Worm (Caenorhabditis elegans) whole organism, L4 larva: ENCODE data around the gene F59B2.13.

Experiments
- D1046.2 ChIP-seq: fragments of 200-800 bp; sonication (Bioruptor generic); IDR thresholded peaks from 2 replicates; pipeline ENCODE4 v1.3.6; 2022; ENCODE audit warnings: missing genetic modification characterization, missing compliant biosample characterization
- F10B5.3 ChIP-seq: sonication (generic microtip); optimal IDR thresholded peaks from 2 replicates; lab custom pipeline; 2016; ENCODE audit warnings: mild to moderate bottlenecking, missing genetic modification characterization, missing compliant biosample characterization
- F26F4.8 ChIP-seq: fragments of 200-800 bp; sonication (Bioruptor generic); conservative IDR thresholded peaks from 2 replicates; pipeline ENCODE4 v1.3.6; 2022; ENCODE audit warnings: missing genetic modification characterization, missing compliant biosample characterization
- F37D6.2 ChIP-seq: sonication (generic microtip); optimal IDR thresholded peaks from 2 replicates; lab custom pipeline; 2016; ENCODE audit warnings: mild to moderate bottlenecking, missing genetic modification characterization, missing compliant biosample characterization
- F49E8.2 ChIP-seq: sonication (generic microtip); optimal IDR thresholded peaks from 2 replicates; lab custom pipeline; 2016; ENCODE audit warnings: missing compliant biosample characterization, mild to moderate bottlenecking, missing genetic modification characterization, borderline replicate concordance
- R02D3.7 ChIP-seq: fragments of 150-350 bp; sonication (generic microtip); optimal IDR thresholded peaks from 3 replicates; lab custom pipeline; 2014; ENCODE audit warnings: missing biosample characterization, missing genetic modification characterization
- T26A8.4 ChIP-seq: fragments of 200-800 bp; sonication (Bioruptor generic); IDR thresholded peaks from 2 replicates; pipeline ENCODE4 v1.3.6; 2022; ENCODE audit warnings: missing genetic modification characterization, missing compliant biosample characterization
- Y105C5A.15 ChIP-seq: fragments of 200-800 bp; sonication (Bioruptor generic); IDR thresholded peaks from 2 replicates; pipeline ENCODE4 v1.3.6; 2022; ENCODE audit warnings: missing genetic modification characterization, missing compliant biosample characterization
- Y75B8A.6 ChIP-seq: fragments of 200-800 bp; sonication (Bioruptor generic); IDR thresholded peaks from 2 replicates; pipeline ENCODE4 v1.3.6; 2022; ENCODE audit warnings: missing genetic modification reagents, missing genetic modification characterization, missing compliant biosample characterization
- aha-1 ChIP-seq: fragments of 150-350 bp; peaks from one replicate; lab custom pipeline; 2014; ENCODE audit warnings: missing biosample characterization, missing genetic modification characterization
- ama-1 ChIP-seq: fragments of 150-350 bp; optimal IDR thresholded peaks from 2 replicates; lab custom pipeline; 2014; ENCODE audit warnings: inconsistent platforms, mixed read lengths
- ceh-82 ChIP-seq: sonication (generic microtip); optimal IDR thresholded peaks from 2 replicates; lab custom pipeline; 2017; ENCODE audit warnings: missing biosample characterization, missing genetic modification characterization
- cey-2 ChIP-seq: sonication (generic microtip); optimal IDR thresholded peaks from 3 replicates; lab custom pipeline; 2017; ENCODE audit warnings: missing genetic modification characterization, mild to moderate bottlenecking, missing compliant biosample characterization, antibody characterized with exemption, borderline replicate concordance; ENCODE audit not compliant: insufficient read depth
- daf-19 ChIP-seq: fragments of 200-800 bp; sonication (Bioruptor generic); conservative IDR thresholded peaks from 2 replicates; pipeline ENCODE4 v1.3.6; 2022; ENCODE audit warnings: missing genetic modification characterization, missing compliant biosample characterization
- dmd-8 ChIP-seq: fragments of 200-800 bp; sonication (Bioruptor generic); IDR thresholded peaks from 2 replicates; pipeline ENCODE4 v1.3.6; 2022; ENCODE audit warnings: missing genetic modification characterization, missing compliant biosample characterization
- dmd-9 ChIP-seq: fragments of 200-800 bp; sonication (Bioruptor generic); IDR thresholded peaks from 2 replicates; pipeline ENCODE4 v1.3.6; 2022; ENCODE audit warnings: missing genetic modification reagents, missing genetic modification characterization, missing compliant biosample characterization
- dve-1 ChIP-seq: sonication (generic microtip); optimal IDR thresholded peaks from 2 replicates; lab custom pipeline; 2017; ENCODE audit warnings: antibody characterized with exemption, mild to moderate bottlenecking, missing genetic modification characterization, missing compliant biosample characterization; ENCODE audit not compliant: insufficient read depth
- fkh-10 ChIP-seq: fragments of 150-350 bp; optimal IDR thresholded peaks from 2 replicates; lab custom pipeline; 2014; ENCODE audit warnings: missing biosample characterization, missing genetic modification reagents, missing genetic modification characterization
- fos-1 ChIP-seq: fragments of 150-350 bp; optimal IDR thresholded peaks from 2 replicates; lab custom pipeline; 2014; ENCODE audit warnings: missing biosample characterization, missing genetic modification characterization
- hif-1 ChIP-seq, 2 experiments: sonication (generic microtip); optimal IDR thresholded peaks; 2 replicates each; lab custom pipeline; 2016 to 2017; ENCODE audit warnings: missing compliant biosample characterization in 2 of 2, missing genetic modification characterization in 2 of 2, missing genetic modification reagents in 2 of 2, missing genotype in 2 of 2, mild to moderate bottlenecking in 1 of 2
- hmg-1.1 ChIP-seq: fragments of 200-800 bp; sonication (Bioruptor generic); IDR thresholded peaks from 2 replicates; pipeline ENCODE4 v1.3.6; 2022; ENCODE audit warnings: missing genetic modification reagents, missing genetic modification characterization, missing compliant biosample characterization
- lim-7 ChIP-seq: fragments of 200-800 bp; sonication (Bioruptor generic); IDR thresholded peaks from 2 replicates; pipeline ENCODE4 v1.3.6; 2022; ENCODE audit warnings: missing genetic modification characterization, missing compliant biosample characterization
- lin-38 ChIP-seq: fragments of 200-800 bp; sonication (Bioruptor generic); IDR thresholded peaks from 2 replicates; pipeline ENCODE4 v1.3.6; 2022; ENCODE audit warnings: missing genetic modification reagents, missing genetic modification characterization, missing compliant biosample characterization
- lir-3 ChIP-seq: sonication (generic microtip); optimal IDR thresholded peaks from 2 replicates; lab custom pipeline; 2016; ENCODE audit warnings: mild to moderate bottlenecking, missing genetic modification characterization, missing compliant biosample characterization
- madf-5 ChIP-seq, 2 experiments: fragments of 200-800 bp; sonication (Bioruptor generic); IDR thresholded peaks; 2 replicates each; pipeline ENCODE4 v1.3.6; 2022; ENCODE audit warnings: missing compliant biosample characterization in 2 of 2, missing genetic modification characterization in 2 of 2
- madf-9 ChIP-seq: fragments of 200-800 bp; sonication (Bioruptor generic); conservative IDR thresholded peaks from 2 replicates; pipeline ENCODE4 v1.3.6; 2022; ENCODE audit warnings: missing genetic modification reagents, missing genetic modification characterization, missing compliant biosample characterization
- mdt-29 ChIP-seq: fragments of 200-800 bp; sonication (Bioruptor generic); IDR thresholded peaks from 2 replicates; pipeline ENCODE4 v1.3.6; 2022; ENCODE audit warnings: missing genetic modification reagents, missing genetic modification characterization, missing compliant biosample characterization
- mep-1 ChIP-seq: fragments of 150-350 bp; sonication (generic microtip); optimal IDR thresholded peaks from 3 replicates; lab custom pipeline; 2014; ENCODE audit warnings: missing biosample characterization, missing genetic modification characterization
- mes-2 ChIP-seq: sonication (generic microtip); optimal IDR thresholded peaks from 2 replicates; lab custom pipeline; 2016; ENCODE audit warnings: missing genotype, mild to moderate bottlenecking, missing genetic modification characterization, missing compliant biosample characterization; ENCODE audit not compliant: poor library complexity, severe bottlenecking
- mxl-2 ChIP-seq: fragments of 200-800 bp; sonication (Bioruptor generic); conservative IDR thresholded peaks from 2 replicates; pipeline ENCODE4 v1.3.6; 2022; ENCODE audit warnings: missing genetic modification reagents, missing genetic modification characterization, missing compliant biosample characterization
- nhr-11 ChIP-seq: fragments of 150-350 bp; optimal IDR thresholded peaks from 2 replicates; lab custom pipeline; 2014; ENCODE audit warnings: missing biosample characterization, missing genetic modification characterization
- nhr-111 ChIP-seq: fragments of 200-800 bp; sonication (Bioruptor generic); optimal IDR thresholded peaks from 2 replicates; lab custom pipeline; 2018; ENCODE audit warnings: mild to moderate bottlenecking, missing genetic modification characterization, missing compliant biosample characterization
- nhr-237 ChIP-seq: sonication (generic microtip); optimal IDR thresholded peaks from 2 replicates; lab custom pipeline; 2017; ENCODE audit warnings: missing biosample characterization, missing genetic modification characterization
- nhr-25 ChIP-seq: sonication (generic microtip); optimal IDR thresholded peaks from 2 replicates; lab custom pipeline; 2017; ENCODE audit warnings: missing genetic modification characterization, mild to moderate bottlenecking, missing compliant biosample characterization, antibody characterized with exemption, moderate library complexity, borderline replicate concordance; ENCODE audit not compliant: insufficient read depth
- nhr-41 ChIP-seq: fragments of 200-800 bp; sonication (Bioruptor generic); IDR thresholded peaks from 2 replicates; pipeline ENCODE4 v1.3.6; 2022; ENCODE audit warnings: missing genetic modification reagents, missing genetic modification characterization, missing compliant biosample characterization
- nhr-42 ChIP-seq: fragments of 200-800 bp; sonication (Bioruptor generic); IDR thresholded peaks from 2 replicates; pipeline ENCODE4 v1.3.6; 2022; ENCODE audit warnings: missing genetic modification characterization, missing compliant biosample characterization
- nhr-48 ChIP-seq: sonication (generic microtip); optimal IDR thresholded peaks from 2 replicates; lab custom pipeline; 2016; ENCODE audit warnings: mild to moderate bottlenecking, missing genetic modification characterization, missing compliant biosample characterization
- nhr-76 ChIP-seq: fragments of 150-350 bp; optimal IDR thresholded peaks from 2 replicates; lab custom pipeline; 2014; ENCODE audit warnings: missing biosample characterization, missing genetic modification characterization
- nhr-77 ChIP-seq: fragments of 150-350 bp; optimal IDR thresholded peaks from 2 replicates; lab custom pipeline; 2014; ENCODE audit warnings: missing biosample characterization, missing genetic modification characterization
- php-3 ChIP-seq: fragments of 200-800 bp; sonication (Bioruptor generic); IDR thresholded peaks from 2 replicates; pipeline ENCODE4 v1.3.6; 2022; ENCODE audit warnings: missing genetic modification reagents, missing genetic modification characterization, missing compliant biosample characterization
- pqm-1 ChIP-seq: sonication (generic microtip); optimal IDR thresholded peaks from 2 replicates; lab custom pipeline; 2017; ENCODE audit warnings: missing biosample characterization, missing genetic modification characterization
- rbr-2 ChIP-seq: sonication (generic microtip); optimal IDR thresholded peaks from 2 replicates; lab custom pipeline; 2016; ENCODE audit warnings: missing genotype, missing genetic modification characterization, missing compliant biosample characterization
- saeg-2 ChIP-seq: fragments of 200-800 bp; sonication (Bioruptor generic); IDR thresholded peaks from 2 replicates; pipeline ENCODE4 v1.3.6; 2022; ENCODE audit warnings: missing genetic modification reagents, missing genetic modification characterization, missing compliant biosample characterization
- set-16 ChIP-seq: fragments of 200-800 bp; sonication (Bioruptor generic); IDR thresholded peaks from 2 replicates; pipeline ENCODE4 v1.3.6; 2022; ENCODE audit warnings: missing genetic modification reagents, missing genetic modification characterization, missing compliant biosample characterization
- spr-1 ChIP-seq: sonication (generic microtip); optimal IDR thresholded peaks from 2 replicates; lab custom pipeline; 2016; ENCODE audit warnings: mild to moderate bottlenecking, missing genetic modification characterization, missing compliant biosample characterization
- spr-3 ChIP-seq: fragments of 200-800 bp; sonication (Bioruptor generic); optimal IDR thresholded peaks from 2 replicates; lab custom pipeline; 2018; ENCODE audit warnings: mild to moderate bottlenecking, missing genetic modification characterization, missing compliant biosample characterization
- tra-1 ChIP-seq: fragments of 200-800 bp; sonication (Bioruptor generic); IDR thresholded peaks from 2 replicates; pipeline ENCODE4 v1.3.6; 2022; ENCODE audit warnings: missing genetic modification reagents, missing genetic modification characterization, missing compliant biosample characterization
- unc-39 ChIP-seq: sonication (generic microtip); optimal IDR thresholded peaks from 2 replicates; lab custom pipeline; 2017; ENCODE audit warnings: missing biosample characterization, missing genetic modification characterization
- vab-7 ChIP-seq: fragments of 200-800 bp; sonication (Bioruptor generic); IDR thresholded peaks from 2 replicates; pipeline ENCODE4 v1.3.6; 2022; ENCODE audit warnings: missing genetic modification reagents, missing genetic modification characterization, missing compliant biosample characterization
- zag-1 ChIP-seq: fragments of 150-350 bp; optimal IDR thresholded peaks from 2 replicates; lab custom pipeline; 2014; ENCODE audit warnings: missing biosample characterization, missing genetic modification characterization
- zfp-2 ChIP-seq: sonication (generic microtip); optimal IDR thresholded peaks from 2 replicates; lab custom pipeline; 2016; ENCODE audit warnings: mild to moderate bottlenecking, missing genetic modification characterization, missing compliant biosample characterization
- zfp-3 ChIP-seq: fragments of 200-800 bp; sonication (Bioruptor generic); conservative IDR thresholded peaks from 2 replicates; pipeline ENCODE4 v1.3.6; 2022; ENCODE audit warnings: missing genetic modification reagents, missing genetic modification characterization, missing compliant biosample characterization

F59B2.13 gene

ce11 chrIII:8984960-8985359 is 41.9 kb downstream of the F59B2.13 start (continued):
- TF ChIP-seq nhr-42 (GFP tag; lab: Robert Waterston, UW) (no peak), ama-1 (lab: Kevin White, UChicago) (no peak), dmd-9 (GFP tag; lab: Robert Waterston, UW) (no peak), madf-9 (GFP tag; lab: Robert Waterston, UW) (no peak), daf-19 (GFP tag; lab: Robert Waterston, UW) (no peak), T26A8.4 (GFP tag; lab: Robert Waterston, UW) (no peak), lim-7 (GFP tag; lab: Robert Waterston, UW) (no peak), lir-3 (tag; lab: Kevin White, UChicago) (no peak), dve-1 (tag; lab: Kevin White, UChicago) (peak; percentile 34), madf-5 (GFP tag; IDR thresholded peaks at IDR 0.05; lab: Robert Waterston, UW) (no peak), F37D6.2 (tag; lab: Kevin White, UChicago) (peak; percentile 1), nhr-111 (GFP tag; lab: Kevin White, UChicago) (no peak), hif-1 (tag; optimal IDR thresholded peaks at IDR 0.05; lab: Kevin White, UChicago) (peak in 1 of 2 experiments; percentile 76), cey-2 (tag; lab: Kevin White, UChicago) (no peak), zag-1 (no peak), spr-3 (GFP tag; lab: Kevin White, UChicago) (no peak), fos-1 (tag; lab: Kevin White, UChicago) (no peak), pqm-1 (tag; lab: Kevin White, UChicago) (no peak), Y105C5A.15 (GFP tag; lab: Robert Waterston, UW) (no peak), tra-1 (no peak), F10B5.3 (no peak), vab-7 (GFP tag; lab: Robert Waterston, UW) (0 out of 2 replicates have a peak, but pooled peaks have one; percentile 15), nhr-48 (tag; lab: Kevin White, UChicago) (no peak), nhr-41 (GFP tag; lab: Robert Waterston, UW) (no peak), mes-2 (peak; percentile 8), F26F4.8 (GFP tag; lab: Robert Waterston, UW) (no peak), spr-1 (tag; lab: Kevin White, UChicago) (no peak), zfp-3 (GFP tag; lab: Robert Waterston, UW) (no peak), dmd-8 (no peak), rbr-2 (tag; lab: Kevin White, UChicago) (peak; percentile 57), lin-38 (peak; percentile 15; the same call in 1 of the 2 replicates), R02D3.7 (tag; lab: Kevin White, UChicago) (no peak), mdt-29 (no peak), nhr-237 (tag; lab: Kevin White, UChicago) (no peak), nhr-11 (tag; lab: Kevin White, UChicago) (peak; percentile 68), D1046.2 (GFP tag; lab: Robert Waterston, UW) (no peak), mep-1 (tag; lab: Kevin White, UChicago) (peak; percentile 70), ceh-82 (no peak), set-16 (GFP tag; lab: Robert Waterston, UW) (no peak), Y75B8A.6 (GFP tag; lab: Robert Waterston, UW) (no peak), nhr-25 (tag; lab: Kevin White, UChicago) (no peak), fkh-10 (GFP tag; lab: Kevin White, UChicago) (peak; percentile 76), hmg-1.1 (GFP tag; lab: Robert Waterston, UW) (peak; percentile 62), saeg-2 (GFP tag; lab: Robert Waterston, UW) (no peak), nhr-76 (tag; lab: Kevin White, UChicago) (no peak), F49E8.2 (tag; lab: Kevin White, UChicago) (no peak), aha-1 (tag; lab: Kevin White, UChicago) (peak; percentile 98), php-3 (GFP tag; lab: Robert Waterston, UW) (no peak), nhr-77 (tag; lab: Kevin White, UChicago) (peak; percentile 19), mxl-2 (GFP tag; lab: Robert Waterston, UW) (no peak), unc-39 (no peak), zfp-2 (no peak)
